Fruit fly (Drosophila melanogaster) Kc167 (cell line): Measurements from ENCODE around the gene sav.
A peak's percentile ranks its signal among the peaks of the same experiment; 100 is the strongest.

ENCODE experiments used
- Myc ChIP-seq: fragments of >200 bp; optimal IDR thresholded peaks from 2 replicates; lab custom pipeline; 2017; ENCODE audit warnings: missing external identifiers
- Sin3A ChIP-seq: fragments of >200 bp; optimal IDR thresholded peaks from 2 replicates; lab custom pipeline; 2018; ENCODE audit warnings: missing external identifiers
- h ChIP-seq: fragments of >200 bp; optimal IDR thresholded peaks from 3 replicates; lab custom pipeline; 2018; ENCODE audit warnings: missing external identifiers
- insv ChIP-seq: fragments of >200 bp; optimal IDR thresholded peaks from 3 replicates; lab custom pipeline; 2018; ENCODE audit warnings: missing external identifiers
- psq ChIP-seq: fragments of >200 bp; optimal IDR thresholded peaks from 2 replicates; lab custom pipeline; 2017; ENCODE audit warnings: missing external identifiers
- ttk ChIP-seq: sonication (Bioruptor generic); optimal IDR thresholded peaks from 2 replicates; lab custom pipeline; 2017; ENCODE audit warnings: missing external identifiers

Gene sav

DNA sequence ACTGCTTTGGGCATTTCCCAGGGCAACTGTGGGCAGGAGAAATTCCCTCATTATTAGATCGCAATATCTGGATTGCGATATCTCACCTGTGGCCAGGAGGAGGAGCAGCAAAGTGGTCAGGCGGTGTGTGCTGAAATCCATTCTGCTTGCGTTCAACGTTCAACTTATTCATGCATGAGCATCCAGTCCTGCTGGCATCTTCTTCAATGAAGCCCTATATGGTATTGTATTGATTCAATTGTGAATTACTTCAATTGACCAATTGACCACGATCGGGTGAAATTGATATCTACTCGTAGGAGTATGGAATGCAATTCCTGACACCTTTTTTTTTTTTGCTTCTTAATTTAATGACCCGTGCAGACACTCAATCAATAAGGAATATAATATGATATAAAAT lies 5.0 kb downstream of the sav start:
- TF ChIP-seq psq (lab: Kevin White, UChicago) (no peak), ttk (lab: Kevin White, UChicago) (peak; percentile 100)

dm6 chr3R:23053936-23054335 lies 7.2 kb downstream of the sav start, which contains the start of gene p53:
Gene p53, minus strand, starts transcription at chr3R:23054082.
- TF ChIP-seq h (lab: Kevin White, UChicago) (no peak), Sin3A (no peak), ttk (lab: Kevin White, UChicago) (no peak), insv (no peak), Myc (lab: Kevin White, UChicago) (no peak), psq (lab: Kevin White, UChicago) (no peak)

dm6 chr3R:23053135-23053730 lies 7.9 kb downstream of the sav start:
- TF ChIP-seq ttk (lab: Kevin White, UChicago) = no peak
- no peak for TF ChIP-seq Myc (lab: Kevin White, UChicago)
- no peak for TF ChIP-seq psq (lab: Kevin White, UChicago)
- TF ChIP-seq Sin3A = no peak
- no peak for TF ChIP-seq insv
- TF ChIP-seq h (lab: Kevin White, UChicago) = no peak

DNA sequence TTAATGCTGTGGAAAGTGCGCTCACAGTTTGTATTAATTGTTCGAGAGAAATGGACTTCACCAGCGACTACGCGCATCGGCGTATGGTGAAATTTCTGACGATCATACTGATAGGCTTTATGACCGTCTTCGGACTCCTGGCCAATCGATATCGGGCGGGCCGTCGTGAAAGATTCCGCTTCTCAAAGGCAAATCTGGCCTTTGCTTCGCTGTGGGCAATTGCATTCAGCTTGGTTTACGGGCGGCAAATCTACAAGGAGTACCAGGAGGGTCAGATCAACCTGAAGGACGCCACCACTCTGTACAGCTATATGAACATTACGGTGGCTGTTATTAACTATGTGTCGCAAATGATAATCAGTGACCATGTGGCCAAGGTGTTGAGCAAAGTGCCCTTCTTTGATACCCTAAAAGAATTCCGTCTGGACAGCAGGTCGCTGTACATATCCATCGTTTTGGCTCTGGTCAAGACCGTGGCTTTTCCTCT lies 9.4 kb downstream of the sav start, which contains the start of gene Gr94a:
Gr94a (plus strand) TSS at position 51 of the 487 bp plus-strand sequence.
- TF ChIP-seq ttk (lab: Kevin White, UChicago) (peak; percentile 97), Myc (lab: Kevin White, UChicago) (no peak)

DNA sequence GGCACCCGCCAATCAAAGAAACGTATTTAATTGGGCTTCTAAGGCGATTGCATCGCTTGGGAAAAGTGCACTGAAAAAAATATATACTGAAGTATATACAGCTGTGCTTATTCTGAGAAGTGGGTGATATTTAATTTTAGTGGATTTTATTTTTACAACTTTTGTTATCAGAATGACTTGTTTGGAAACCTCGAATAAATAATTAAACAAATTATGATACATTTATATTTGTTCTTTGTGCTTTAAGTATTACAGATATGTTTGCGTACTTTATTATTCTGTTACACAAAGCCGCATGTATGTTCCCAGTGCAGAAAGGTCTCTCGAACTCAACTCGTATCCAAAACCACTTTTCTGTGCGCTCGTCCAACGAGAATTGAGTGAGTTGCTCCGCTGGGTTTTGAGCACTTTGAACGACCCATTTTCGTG lies 12.4 kb downstream of the sav start:
- no peak for TF ChIP-seq Sin3A
- no peak for TF ChIP-seq ttk (lab: Kevin White, UChicago)
- no peak for TF ChIP-seq Myc (lab: Kevin White, UChicago)
- TF ChIP-seq insv = no peak
- TF ChIP-seq h (lab: Kevin White, UChicago) = no peak
- TF ChIP-seq psq (lab: Kevin White, UChicago) = no peak

DNA sequence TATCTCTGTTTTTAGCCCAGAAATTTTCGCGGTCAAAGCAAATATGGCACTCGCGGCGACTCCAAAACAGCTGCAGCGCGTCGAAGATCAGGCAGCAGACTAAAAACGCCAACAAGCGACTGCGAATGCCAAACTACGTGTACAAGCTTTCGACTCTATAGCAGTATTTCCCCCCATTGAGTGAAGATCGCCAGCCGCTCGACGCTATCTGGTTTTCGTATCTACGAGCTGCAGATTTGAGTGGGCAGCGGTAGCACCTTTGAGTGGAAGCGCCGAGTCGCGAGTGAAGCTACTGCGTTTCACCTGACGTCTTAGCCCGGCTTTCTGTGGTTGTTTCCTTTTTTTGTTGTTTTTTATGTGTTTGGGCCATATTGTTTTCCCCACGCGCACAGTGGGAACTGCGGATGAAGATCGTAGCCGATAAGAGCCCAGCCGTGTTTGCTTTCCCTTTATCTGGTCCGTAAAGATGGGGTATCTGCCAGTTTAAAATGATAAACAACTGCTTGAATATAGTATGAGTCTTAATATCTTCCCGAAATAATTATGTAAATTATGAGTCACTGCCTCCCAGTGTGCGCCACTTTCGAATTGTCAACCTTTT lies 12.9 kb downstream of the sav start, which contains the start of gene CG17121:
CG17121 (minus strand) TSS at position 126 of the 601 bp plus-strand sequence.
- no peak for TF ChIP-seq psq (lab: Kevin White, UChicago)
- TF ChIP-seq ttk (lab: Kevin White, UChicago) = no peak
- no peak for TF ChIP-seq insv
- no peak for TF ChIP-seq Myc (lab: Kevin White, UChicago)
- TF ChIP-seq Sin3A = no peak
- no peak for TF ChIP-seq h (lab: Kevin White, UChicago)

dm6 chr3R:23046529-23046943 lies 14.6 kb downstream of the sav start:
- TF ChIP-seq h (lab: Kevin White, UChicago) = no peak
- TF ChIP-seq psq (lab: Kevin White, UChicago) = no peak

- TF ChIP-seq insv (no peak), h (lab: Kevin White, UChicago) (no peak), psq (lab: Kevin White, UChicago) (no peak), ttk (lab: Kevin White, UChicago) (no peak), Myc (lab: Kevin White, UChicago) (no peak), Sin3A (no peak)
Measured at dm6 chr3R:23043690-23044089, 17.4 kb downstream of the sav start, which contains the start of gene CG13837. Gene CG13837, plus strand, starts transcription at chr3R:23043990.

- no peak for TF ChIP-seq h (lab: Kevin White, UChicago)
- no peak for TF ChIP-seq Myc (lab: Kevin White, UChicago)
- TF ChIP-seq insv = no peak
- TF ChIP-seq Sin3A = no peak
- TF ChIP-seq ttk (lab: Kevin White, UChicago) = no peak
- TF ChIP-seq psq (lab: Kevin White, UChicago) = no peak
Measured at dm6 chr3R:23042746-23043265, 18.3 kb downstream of the sav start.

DNA sequence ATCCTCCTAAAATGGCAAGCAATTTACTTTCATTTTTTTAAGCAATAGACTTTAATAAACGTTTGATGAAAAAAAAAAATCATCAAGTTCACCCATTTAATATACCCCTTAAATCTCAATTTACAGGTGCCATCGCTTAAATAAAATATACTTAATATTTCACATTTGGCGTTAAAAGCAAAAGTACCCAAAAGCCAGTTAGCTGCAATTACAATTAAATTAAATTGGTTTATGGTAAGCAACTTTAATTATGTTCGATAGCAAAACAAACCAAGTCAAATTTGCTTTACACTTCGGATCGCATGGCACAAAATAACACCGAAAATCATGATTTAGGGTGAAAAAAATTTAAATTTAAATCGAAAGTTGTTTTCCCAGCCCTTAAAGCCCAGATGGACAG lies 19.2 kb downstream of the sav start, which contains the start of gene CG13838:
CG13838 (plus strand) TSS at position 301 of the 400 bp plus-strand sequence.
- TF ChIP-seq h (lab: Kevin White, UChicago) (no peak), psq (lab: Kevin White, UChicago) (no peak)

DNA sequence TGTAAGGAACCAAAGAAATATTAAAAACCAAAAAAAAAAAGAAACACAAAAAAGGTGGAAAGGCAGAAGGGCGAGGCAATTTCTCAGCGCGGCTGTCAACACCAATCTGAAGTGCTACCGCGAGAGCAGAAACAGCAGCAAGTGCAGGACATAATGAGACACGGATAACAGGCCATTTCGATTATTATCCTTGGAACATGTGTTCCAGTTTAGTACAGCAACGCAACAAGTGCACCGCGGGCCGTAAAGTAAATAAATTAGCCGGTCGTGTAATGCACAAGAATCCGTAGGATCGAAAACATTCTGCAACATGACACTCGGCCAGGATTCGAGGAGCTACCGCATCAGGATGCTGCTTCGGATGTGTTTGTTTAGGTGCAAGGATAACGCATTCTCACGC lies 23.0 kb downstream of the sav start:
- TF ChIP-seq Myc (lab: Kevin White, UChicago) = no peak
- no peak for TF ChIP-seq h (lab: Kevin White, UChicago)
- TF ChIP-seq psq (lab: Kevin White, UChicago) = no peak
- no peak for TF ChIP-seq ttk (lab: Kevin White, UChicago)
- no peak for TF ChIP-seq Sin3A
- no peak for TF ChIP-seq insv

DNA sequence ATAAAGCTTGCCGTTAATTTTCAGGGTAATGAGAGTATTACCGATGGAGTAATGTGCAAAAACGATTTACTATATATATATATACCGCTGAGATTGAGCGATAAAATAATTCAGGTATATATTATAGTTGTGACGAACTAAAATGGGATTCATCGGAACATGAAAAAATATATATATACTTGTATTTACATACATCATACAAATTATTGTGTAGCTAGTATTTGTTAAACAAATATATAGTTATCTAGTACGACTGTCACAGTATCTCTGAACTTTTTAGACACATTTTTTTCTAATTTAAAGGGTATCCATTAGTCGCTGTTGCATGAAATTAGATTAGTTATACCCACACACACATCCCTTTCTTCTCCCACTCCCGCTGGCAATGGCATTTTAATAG lies 24.8 kb downstream of the sav start:
- TF ChIP-seq psq (lab: Kevin White, UChicago) (no peak), h (lab: Kevin White, UChicago) (no peak), ttk (lab: Kevin White, UChicago) (no peak), Myc (lab: Kevin White, UChicago) (no peak), insv (no peak), Sin3A (no peak)
